Worm (Caenorhabditis elegans) whole organism, midembryonic: ENCODE measurements around the gene rml-3.

Experiments used
- cog-1 ChIP-seq: sonication (generic microtip); optimal IDR thresholded peaks from 2 replicates; lab custom pipeline; 2016; ENCODE audit warnings: missing genetic modification characterization, missing compliant biosample characterization
- flt-1 ChIP-seq: fragments of 200-800 bp; sonication (Bioruptor generic); IDR thresholded peaks from 2 replicates; pipeline ENCODE4 v1.3.6; 2022; ENCODE audit warnings: missing genetic modification characterization, missing compliant biosample characterization

DNA sequence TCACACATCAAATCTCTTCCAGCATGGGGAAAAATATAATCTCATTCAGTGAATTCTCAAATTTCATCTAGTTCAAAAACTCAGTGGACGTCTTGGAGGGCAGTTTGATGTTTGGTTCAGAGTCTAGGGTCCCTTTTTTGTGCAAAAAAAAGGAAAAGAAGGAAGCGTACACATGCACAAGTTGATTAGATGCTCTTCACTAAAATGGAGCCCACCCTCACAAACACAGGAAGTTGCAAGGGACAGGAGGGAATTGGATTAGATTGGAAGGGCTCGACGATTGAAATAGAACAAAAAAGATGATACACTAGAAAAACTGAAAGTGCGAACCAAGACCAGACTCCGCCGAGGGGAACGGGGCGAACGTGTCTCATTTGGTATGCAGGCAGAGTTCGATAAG is 12.0 kb upstream of the rml-3 start:
- no peak for TF ChIP-seq flt-1 (GFP tag; lab: Robert Waterston, UW)
- TF ChIP-seq cog-1 (tag; lab: Kevin White, UChicago), result no peak
